Worm (Caenorhabditis elegans) whole organism, L2 larva: Measurements from ENCODE around the gene C29F7.10.

Source experiments
- F13H6.1 ChIP-seq: sonication (generic microtip); optimal IDR thresholded peaks from 2 replicates; lab custom pipeline; 2016; ENCODE audit warnings: missing genetic modification characterization, missing compliant biosample characterization
- nhr-129 ChIP-seq: fragments of 150-350 bp; optimal IDR thresholded peaks from 2 replicates; lab custom pipeline; 2014; ENCODE audit warnings: missing biosample characterization, missing genetic modification characterization
- unc-55 ChIP-seq: fragments of 150-350 bp; sonication (generic microtip); optimal IDR thresholded peaks from 3 replicates; lab custom pipeline; 2014; ENCODE audit warnings: missing biosample characterization, missing genetic modification reagents, missing genetic modification characterization

Gene C29F7.10

DNA sequence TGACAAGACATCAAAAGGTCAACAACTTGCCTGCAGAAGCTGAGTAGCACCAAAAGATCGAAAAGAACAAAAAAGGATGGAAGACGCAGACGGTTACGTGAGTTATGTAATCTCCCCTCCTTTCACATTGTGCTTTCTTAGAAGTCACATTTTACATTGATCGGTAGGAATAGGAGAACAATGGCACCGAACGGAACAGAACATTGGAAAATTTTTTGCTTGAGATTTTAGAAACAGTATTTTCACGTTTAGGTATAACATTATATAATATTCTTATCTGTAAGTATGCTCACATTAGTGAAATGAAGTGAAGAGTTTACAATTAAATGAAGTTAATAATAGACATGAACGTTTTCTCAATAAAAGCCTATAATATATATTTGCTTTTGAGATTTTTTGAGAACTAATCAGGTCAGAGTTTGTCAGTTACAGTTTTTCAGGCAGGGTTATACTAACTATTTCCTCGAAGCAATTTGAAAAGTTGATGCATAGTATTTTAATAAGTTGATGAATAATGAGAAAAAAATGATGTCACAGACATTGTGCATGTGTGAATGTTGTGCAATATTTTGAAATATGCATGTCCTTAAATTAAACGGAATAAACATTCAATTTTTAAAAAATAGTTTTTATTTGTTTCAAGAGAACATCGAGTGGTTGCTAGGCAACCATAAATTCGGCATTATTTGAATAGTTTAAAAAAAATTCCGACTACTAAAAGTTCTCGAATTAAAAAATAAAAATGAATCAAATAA lies 50.1 kb downstream of the C29F7.10 start:
- TF ChIP-seq nhr-129: peak; percentile 35
- TF ChIP-seq F13H6.1: no peak
- peak; percentile 36 for TF ChIP-seq unc-55 (GFP tag; lab: Kevin White, UChicago)
